Worm (Caenorhabditis elegans) whole organism, L4/young adult: Measurements from ENCODE around the gene R151.2.

Experiments used
- W03F9.2 ChIP-seq: fragments of 150-350 bp; optimal IDR thresholded peaks from 2 replicates; lab custom pipeline; 2014; ENCODE audit warnings: missing biosample characterization, missing genetic modification characterization
- dao-5 ChIP-seq: sonication (generic microtip); optimal IDR thresholded peaks from 2 replicates; lab custom pipeline; 2016; ENCODE audit warnings: missing genotype, missing genetic modification characterization, moderate library complexity, missing compliant biosample characterization
- him-1 ChIP-seq: sonication (generic microtip); optimal IDR thresholded peaks from 2 replicates; lab custom pipeline; 2016; ENCODE audit warnings: missing genotype, missing genetic modification reagents, missing genetic modification characterization, missing compliant biosample characterization

R151.2 gene

ce11 chrIII:7184022-7184421 is 25.7 kb upstream of the R151.2 start, which contains the start of gene yju-2:
yju-2 (plus strand) TSS chrIII:7184336.
- TF ChIP-seq W03F9.2 (tag; lab: Kevin White, UChicago) (no peak), dao-5 (tag; lab: Kevin White, UChicago) (no peak), him-1 (tag; lab: Kevin White, UChicago) (no peak)

DNA sequence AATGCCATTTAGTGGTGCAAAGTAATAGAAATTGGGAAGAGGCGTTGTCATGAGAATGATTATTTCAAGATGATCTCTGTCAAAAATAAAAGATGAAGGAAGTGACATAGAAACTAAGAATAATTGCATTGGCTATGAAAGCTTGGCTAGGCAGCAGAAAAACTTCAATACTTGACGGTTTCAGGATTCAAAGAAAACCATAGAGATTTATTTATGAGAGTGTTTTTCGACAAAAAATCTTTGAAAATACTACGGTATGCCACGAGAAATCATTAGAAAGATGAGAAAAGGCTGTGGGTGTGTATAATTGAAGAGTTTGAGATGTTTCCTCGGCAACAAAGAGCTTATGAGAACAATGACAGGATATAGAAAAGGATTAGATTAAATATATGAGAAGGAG is 24.3 kb upstream of the R151.2 start, which contains the start of gene F37C12.14:
F37C12.14 (minus strand) TSS at position 101 of the 400 bp plus-strand sequence.
- no peak for TF ChIP-seq him-1 (tag; lab: Kevin White, UChicago)
- no peak for TF ChIP-seq dao-5 (tag; lab: Kevin White, UChicago)
- no peak for TF ChIP-seq W03F9.2 (tag; lab: Kevin White, UChicago)

- TF ChIP-seq him-1 (tag; lab: Kevin White, UChicago) (no peak), W03F9.2 (tag; lab: Kevin White, UChicago) (no peak)
These were observed 21.3 kb upstream of the R151.2 start, which contains the start of the genes F37C12.21 and F37C12.10 for ce11 chrIII:7188300-7189052. F37C12.21 (plus strand) TSS chrIII:7188357. F37C12.10 (minus strand) TSS chrIII:7188384.

- TF ChIP-seq him-1 (tag; lab: Kevin White, UChicago) (no peak), W03F9.2 (tag; lab: Kevin White, UChicago) (peak; percentile 67)
These were observed 20.1 kb upstream of the R151.2 start, which contains the start of gene rps-21 for ce11 chrIII:7189581-7190128. rps-21 (minus strand) TSS chrIII:7189631.

DNA sequence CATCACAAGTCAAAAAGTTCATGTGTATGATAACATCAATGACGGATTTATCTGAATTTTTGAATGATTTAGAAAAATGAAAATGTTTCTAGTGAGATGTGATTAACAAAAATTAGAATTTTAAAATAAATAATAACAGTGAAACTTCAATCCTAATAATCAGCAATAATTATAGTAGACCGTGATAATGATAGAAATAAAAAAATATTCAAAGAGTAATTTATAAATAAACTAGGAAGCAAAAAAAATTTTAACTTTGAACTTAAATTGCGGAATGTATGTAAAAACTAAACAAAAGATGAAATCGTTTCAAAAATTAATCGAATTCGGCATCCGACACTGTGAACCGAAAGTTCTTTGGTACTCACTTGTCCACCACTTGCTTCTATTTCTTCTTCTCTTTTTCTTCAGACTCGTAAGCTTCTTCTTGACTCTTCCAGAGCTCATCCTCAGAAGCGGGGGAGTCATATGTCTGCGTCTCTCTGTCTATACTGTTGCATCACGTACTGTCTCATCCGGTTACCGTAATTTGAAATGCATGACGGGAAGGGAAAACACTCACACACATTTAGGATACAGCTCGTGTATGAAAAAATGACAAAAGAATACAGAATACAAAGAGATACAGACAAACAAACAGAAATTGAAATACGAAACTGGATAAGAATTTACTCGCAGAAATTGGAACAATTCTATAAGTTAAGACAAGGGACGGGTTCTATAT is 16.7 kb upstream of the R151.2 start, which contains the start of gene mec-14:
mec-14 (minus strand) TSS at position 51 of the 724 bp plus-strand sequence.
- TF ChIP-seq W03F9.2 (tag; lab: Kevin White, UChicago) (no peak), him-1 (tag; lab: Kevin White, UChicago) (no peak), dao-5 (tag; lab: Kevin White, UChicago) (no peak)

ce11 chrIII:7195325-7195724 is 14.4 kb upstream of the R151.2 start, which contains the start of gene F37C12.18:
F37C12.18 (minus strand) TSS chrIII:7195425.
- TF ChIP-seq him-1 (tag; lab: Kevin White, UChicago), result no peak
- TF ChIP-seq W03F9.2 (tag; lab: Kevin White, UChicago), result no peak
- TF ChIP-seq dao-5 (tag; lab: Kevin White, UChicago), result no peak

- no peak for TF ChIP-seq W03F9.2 (tag; lab: Kevin White, UChicago)
These were observed 11.8 kb upstream of the R151.2 start, which contains the start of gene exos-9 for ce11 chrIII:7197973-7198372. exos-9 (minus strand) TSS chrIII:7198073.

DNA sequence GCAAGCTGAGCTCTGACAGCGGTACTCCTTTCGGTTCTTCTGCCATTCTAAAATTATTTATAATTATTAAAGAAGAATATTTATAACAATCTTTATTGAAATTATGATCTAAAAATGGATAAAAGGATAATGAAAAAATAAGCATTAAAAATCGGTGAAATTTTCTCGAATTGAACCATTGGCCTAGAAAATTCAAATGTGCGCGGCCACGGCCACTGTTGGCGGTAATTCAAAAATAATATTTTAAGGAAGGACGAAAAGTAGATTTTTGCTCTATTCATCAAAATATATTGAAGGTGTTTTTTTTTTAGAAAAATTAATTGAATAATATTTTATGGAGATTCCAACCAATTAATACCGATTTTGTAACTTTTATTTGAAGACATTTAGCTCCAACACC is 10.9 kb upstream of the R151.2 start, which contains the start of gene pfd-5:
pfd-5 (minus strand) TSS at position 47 of the 400 bp plus-strand sequence.
- peak; percentile 56 for TF ChIP-seq W03F9.2 (tag; lab: Kevin White, UChicago)
- TF ChIP-seq him-1 (tag; lab: Kevin White, UChicago), result no peak

DNA sequence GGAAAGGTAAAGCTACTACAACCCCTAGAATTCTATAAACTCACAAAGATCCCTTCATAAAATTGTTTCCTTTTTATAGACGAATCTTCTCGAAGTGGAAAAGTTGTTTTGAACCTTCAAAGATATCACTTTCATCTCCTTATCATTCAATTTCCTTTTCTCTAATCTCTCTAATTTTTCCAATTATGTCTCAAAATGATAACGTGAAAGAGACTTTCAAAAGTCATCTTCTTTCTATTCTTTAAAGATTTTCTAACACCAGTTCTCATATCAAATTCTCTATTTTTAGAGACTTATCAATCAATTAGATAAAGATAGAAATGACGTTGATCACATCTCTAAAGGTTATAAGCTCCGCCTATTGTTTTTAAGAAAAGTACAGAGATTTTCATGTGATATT is 10.3 kb upstream of the R151.2 start:
- TF ChIP-seq him-1 (tag; lab: Kevin White, UChicago), result no peak
- no peak for TF ChIP-seq dao-5 (tag; lab: Kevin White, UChicago)
- TF ChIP-seq W03F9.2 (tag; lab: Kevin White, UChicago), result no peak

DNA sequence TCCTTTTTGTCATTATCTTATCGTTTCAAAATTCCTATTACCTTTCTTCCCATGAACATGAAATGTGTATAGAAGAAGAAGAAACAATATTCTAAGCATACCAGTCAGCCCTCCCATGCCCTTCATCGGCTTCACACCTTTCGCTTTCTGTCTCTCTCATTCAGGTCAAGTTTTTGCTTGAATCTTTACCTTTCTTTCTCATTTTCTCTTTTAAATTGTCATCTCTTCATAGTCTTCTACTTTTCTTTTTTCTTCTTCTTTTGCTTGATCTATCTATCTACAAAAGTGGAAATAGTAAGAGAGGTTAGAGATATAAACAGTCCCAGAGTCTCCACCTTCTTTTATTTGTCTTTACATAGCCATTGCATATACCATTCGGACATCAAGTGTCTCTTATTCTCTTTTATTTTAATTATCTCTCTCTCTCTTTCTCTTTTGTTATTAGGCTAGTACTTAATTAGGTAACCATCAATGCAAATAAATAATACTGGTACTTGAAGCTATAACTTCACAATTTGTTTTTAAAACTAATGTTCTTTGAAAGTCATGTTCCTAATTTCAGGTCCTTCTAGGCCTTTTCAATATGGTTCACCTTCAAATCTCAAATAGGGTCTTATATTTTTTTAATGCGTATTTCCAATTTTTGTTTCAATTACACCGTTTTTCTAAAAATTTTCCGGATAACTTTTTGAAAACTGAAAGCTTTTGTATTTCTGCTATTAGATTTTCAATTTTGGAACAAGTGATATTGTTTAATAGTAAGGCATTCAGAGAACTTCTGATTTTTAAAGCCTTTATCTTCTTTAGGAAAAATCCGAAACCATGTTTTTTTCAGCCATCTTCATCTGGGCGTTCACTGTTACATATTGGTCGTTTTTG is 8.2 kb upstream of the R151.2 start, which contains the start of gene dpy-31:
dpy-31 (plus strand) TSS at position 829 of the 879 bp plus-strand sequence.
- TF ChIP-seq dao-5 (tag; lab: Kevin White, UChicago) (no peak), W03F9.2 (tag; lab: Kevin White, UChicago) (no peak), him-1 (tag; lab: Kevin White, UChicago) (no peak)

ce11 chrIII:7203130-7203775 is 6.5 kb upstream of the R151.2 start:
- TF ChIP-seq W03F9.2 (tag; lab: Kevin White, UChicago) (no peak), dao-5 (tag; lab: Kevin White, UChicago) (no peak), him-1 (tag; lab: Kevin White, UChicago) (no peak)
